Worm (Caenorhabditis elegans): Measurements from ENCODE around the gene drp-1.

Gene drp-1

DNA sequence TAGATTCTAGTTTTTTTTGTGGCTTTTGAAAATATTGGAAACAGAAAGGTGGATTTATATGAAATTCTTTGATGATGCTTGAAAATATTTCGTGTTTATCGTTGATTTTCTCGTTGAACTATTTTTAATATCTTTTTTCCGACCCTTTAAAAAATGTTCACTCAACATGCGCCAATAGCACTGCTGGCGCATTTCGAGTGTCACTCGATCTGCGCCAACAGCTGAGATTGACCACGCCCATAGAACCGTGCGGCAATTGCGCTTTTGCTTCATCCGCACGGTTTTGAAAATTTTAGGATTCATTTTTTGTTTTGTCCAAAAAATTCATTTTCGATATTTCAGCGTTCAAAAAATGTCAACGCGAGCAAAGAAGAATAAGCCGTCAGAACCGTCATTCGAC is 3.0 kb downstream of the drp-1 start, which contains the start of gene tebp-2 (continued):
- TF ChIP-seq spr-1 (tag; optimal IDR thresholded peaks at IDR 0.05) (no peak), zip-2 (tag; optimal IDR thresholded peaks at IDR 0.05) (no peak), skn-1 (tag; optimal IDR thresholded peaks at IDR 0.05) (no peak), lin-38 (GFP tag; IDR thresholded peaks at IDR 0.05) (peak; percentile 66), pha-4 (GFP tag; IDR thresholded peaks at IDR 0.05) (no peak), pha-4 (tag; optimal IDR thresholded peaks at IDR 0.05) (no peak), ZK546.5 (tag; optimal IDR thresholded peaks at IDR 0.05) (no peak), ceh-28 (tag; optimal IDR thresholded peaks at IDR 0.05) (no peak), hlh-11 (tag; optimal IDR thresholded peaks at IDR 0.05) (no peak), ama-1 (optimal IDR thresholded peaks at IDR 0.05) (no peak), jun-1 (tag; optimal IDR thresholded peaks at IDR 0.05) (no peak), nhr-237 (tag; optimal IDR thresholded peaks at IDR 0.05) (no peak), snpc-4 (tag; optimal IDR thresholded peaks at IDR 0.05) (no peak), aha-1 (tag) (peak; percentile 5), daf-16 (GFP tag; optimal IDR thresholded peaks at IDR 0.05) (no peak), daf-16 (tag; optimal IDR thresholded peaks at IDR 0.05) (peak; percentile 7), zfp-3 (GFP tag; conservative IDR thresholded peaks at IDR 0.05) (no peak), ceh-20 (GFP tag; IDR thresholded peaks at IDR 0.05) (no peak), dmd-8 (GFP tag; IDR thresholded peaks at IDR 0.05) (no peak), zag-1 (tag; optimal IDR thresholded peaks at IDR 0.05) (no peak), F10B5.3 (tag; optimal IDR thresholded peaks at IDR 0.05) (no peak), sdz-12 (GFP tag; optimal IDR thresholded peaks at IDR 0.05) (no peak), F37D6.2 (tag; optimal IDR thresholded peaks at IDR 0.05) (no peak)

DNA sequence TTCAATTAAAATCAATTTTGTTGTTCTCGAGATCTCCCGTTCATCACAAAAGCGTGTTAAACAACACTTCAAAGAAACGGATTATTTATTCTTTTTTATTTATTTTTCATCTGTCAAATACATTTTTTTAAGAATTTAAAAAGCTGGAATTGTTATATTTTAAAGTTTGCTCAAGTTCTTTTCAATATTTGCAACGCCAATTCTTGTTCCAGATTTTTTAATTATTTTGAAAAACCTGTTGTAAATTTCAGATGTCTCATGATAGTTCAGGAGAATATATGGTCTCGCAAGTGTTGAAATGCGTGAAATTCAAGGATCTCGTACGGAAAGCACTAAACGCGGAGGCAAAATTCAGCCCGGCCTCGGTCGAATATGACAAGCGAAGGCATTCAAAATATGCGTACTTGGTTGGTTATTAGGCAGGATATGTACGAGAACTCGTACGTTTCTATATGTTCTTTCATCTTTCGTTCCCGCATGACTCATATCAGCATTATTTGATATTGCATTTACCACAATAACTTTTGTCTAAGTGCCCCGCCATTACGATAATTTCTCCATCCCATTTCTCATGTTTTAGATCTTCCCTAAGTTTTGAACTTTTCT is 6.4 kb downstream of the drp-1 start, which contains the start of gene cec-6:
Gene cec-6 (plus strand): TSS at position 252 of the 606 bp plus-strand sequence.
- TF ChIP-seq lir-3 (tag; optimal IDR thresholded peaks at IDR 0.05) (no peak), hmg-1.1 (GFP tag; IDR thresholded peaks at IDR 0.05) (no peak), nhr-28 (tag; optimal IDR thresholded peaks at IDR 0.05) (no peak), unc-62 (GFP tag; optimal IDR thresholded peaks at IDR 0.05 in 1 of 2) (peak in 1 of 2 experiments; percentile 66), unc-62 (tag; optimal IDR thresholded peaks at IDR 0.05) (no peak), madf-5 (GFP tag; IDR thresholded peaks at IDR 0.05) (no peak), lsy-2 (tag; optimal IDR thresholded peaks at IDR 0.05) (no peak), dmd-6 (GFP tag; IDR thresholded peaks at IDR 0.05) (no peak), tag-97 (GFP tag; IDR thresholded peaks at IDR 0.05) (no peak), snpc-1.2 (GFP tag; IDR thresholded peaks at IDR 0.05) (peak; percentile 51; the same call in 1 of the 2 replicates), nhr-6 (tag; optimal IDR thresholded peaks at IDR 0.05) (no peak), F44E2.7 (GFP tag; IDR thresholded peaks at IDR 0.05) (no peak), nhr-25 (tag; optimal IDR thresholded peaks at IDR 0.05; ENCODE audit: borderline replicate concordance, insufficient read depth) (no peak), attf-4 (tag; optimal IDR thresholded peaks at IDR 0.05) (no peak), arid-1 (GFP tag; conservative IDR thresholded peaks at IDR 0.05) (no peak), zag-1 (tag; optimal IDR thresholded peaks at IDR 0.05) (no peak), fkh-10 (GFP tag; optimal IDR thresholded peaks at IDR 0.05) (no peak), spr-1 (tag; optimal IDR thresholded peaks at IDR 0.05) (no peak), fos-1 (tag; optimal IDR thresholded peaks at IDR 0.05) (no peak), T26A8.4 (GFP tag; IDR thresholded peaks at IDR 0.05) (no peak), ceh-82 (tag; optimal IDR thresholded peaks at IDR 0.05) (no peak), lin-29 (GFP tag; IDR thresholded peaks at IDR 0.05) (no peak), saeg-2 (GFP tag; IDR thresholded peaks at IDR 0.05) (no peak), lin-38 (GFP tag; IDR thresholded peaks at IDR 0.05) (peak; percentile 39), duxl-1 (tag; optimal IDR thresholded peaks at IDR 0.05; ENCODE audit: poor library complexity) (no peak), F10B5.3 (tag; optimal IDR thresholded peaks at IDR 0.05) (no peak), egl-27 (tag; optimal IDR thresholded peaks at IDR 0.05) (no peak), daf-19 (GFP tag; conservative IDR thresholded peaks at IDR 0.05) (no peak), hif-1 (tag; optimal IDR thresholded peaks at IDR 0.05) (no peak), ceh-28 (tag; optimal IDR thresholded peaks at IDR 0.05) (no peak), ceh-62 (tag; optimal IDR thresholded peaks at IDR 0.05) (no peak), set-16 (GFP tag; IDR thresholded peaks at IDR 0.05) (no peak), D1046.2 (GFP tag; IDR thresholded peaks at IDR 0.05) (no peak), spr-3 (GFP tag; optimal IDR thresholded peaks at IDR 0.05) (no peak), dmd-8 (GFP tag; IDR thresholded peaks at IDR 0.05) (no peak)
